Fruit fly (Drosophila melanogaster) Kc167 (cell line): ENCODE measurements around the gene CG5521.

ENCODE experiments used
- Myc ChIP-seq: fragments of >200 bp; optimal IDR thresholded peaks from 2 replicates; lab custom pipeline; 2017; ENCODE audit warnings: missing external identifiers
- Sin3A ChIP-seq: fragments of >200 bp; optimal IDR thresholded peaks from 2 replicates; lab custom pipeline; 2018; ENCODE audit warnings: missing external identifiers
- h ChIP-seq: fragments of >200 bp; optimal IDR thresholded peaks from 3 replicates; lab custom pipeline; 2018; ENCODE audit warnings: missing external identifiers
- insv ChIP-seq: fragments of >200 bp; optimal IDR thresholded peaks from 3 replicates; lab custom pipeline; 2018; ENCODE audit warnings: missing external identifiers
- psq ChIP-seq: fragments of >200 bp; optimal IDR thresholded peaks from 2 replicates; lab custom pipeline; 2017; ENCODE audit warnings: missing external identifiers
- ttk ChIP-seq: sonication (Bioruptor generic); optimal IDR thresholded peaks from 2 replicates; lab custom pipeline; 2017; ENCODE audit warnings: missing external identifiers

The CG5521 gene

dm6 chr3R:26966794-26967323, at the start of gene CG5521:
CG5521 (plus strand) TSS chr3R:26966930.
- no peak for TF ChIP-seq insv (lab: Kevin White, UChicago)
- TF ChIP-seq Myc, result no peak
- no peak for TF ChIP-seq psq (lab: Kevin White, UChicago)
- no peak for TF ChIP-seq ttk

dm6 chr3R:26918857-26919256, 47.9 kb upstream of the CG5521 start:
- no peak for TF ChIP-seq h (lab: Kevin White, UChicago)
- TF ChIP-seq psq (lab: Kevin White, UChicago), result no peak
- no peak for TF ChIP-seq Sin3A (lab: Kevin White, UChicago)
- no peak for TF ChIP-seq ttk

dm6 chr3R:26923830-26924333, 42.8 kb upstream of the CG5521 start:
- TF ChIP-seq insv (lab: Kevin White, UChicago), result no peak
- TF ChIP-seq psq (lab: Kevin White, UChicago), result no peak
- TF ChIP-seq Sin3A (lab: Kevin White, UChicago), result no peak
- TF ChIP-seq Myc, result no peak
- TF ChIP-seq ttk, result no peak
- no peak for TF ChIP-seq h (lab: Kevin White, UChicago)

dm6 chr3R:26926477-26926876, 40.3 kb upstream of the CG5521 start:
- TF ChIP-seq Sin3A (lab: Kevin White, UChicago) (no peak), psq (lab: Kevin White, UChicago) (no peak), h (lab: Kevin White, UChicago) (no peak), ttk (no peak), insv (lab: Kevin White, UChicago) (no peak), Myc (no peak)

- no peak for TF ChIP-seq psq (lab: Kevin White, UChicago)
- TF ChIP-seq Myc, result no peak
- TF ChIP-seq h (lab: Kevin White, UChicago), result no peak
- TF ChIP-seq insv (lab: Kevin White, UChicago), result no peak
- no peak for TF ChIP-seq Sin3A (lab: Kevin White, UChicago)
- no peak for TF ChIP-seq ttk
Measured at dm6 chr3R:26928424-26928823, 38.3 kb upstream of the CG5521 start.

- no peak for TF ChIP-seq Sin3A (lab: Kevin White, UChicago)
- no peak for TF ChIP-seq Myc
- TF ChIP-seq psq (lab: Kevin White, UChicago), result no peak
- no peak for TF ChIP-seq insv (lab: Kevin White, UChicago)
- no peak for TF ChIP-seq h (lab: Kevin White, UChicago)
- no peak for TF ChIP-seq ttk
Measured at dm6 chr3R:26933885-26934284, 32.8 kb upstream of the CG5521 start.

dm6 chr3R:26934523-26934922, 32.2 kb upstream of the CG5521 start:
- no peak for TF ChIP-seq psq (lab: Kevin White, UChicago)

dm6 chr3R:26935400-26935799, 31.3 kb upstream of the CG5521 start:
- TF ChIP-seq psq (lab: Kevin White, UChicago) (no peak), insv (lab: Kevin White, UChicago) (no peak), ttk (no peak), Myc (no peak), h (lab: Kevin White, UChicago) (no peak), Sin3A (lab: Kevin White, UChicago) (no peak)

- no peak for TF ChIP-seq Myc
- no peak for TF ChIP-seq insv (lab: Kevin White, UChicago)
- TF ChIP-seq Sin3A (lab: Kevin White, UChicago), result no peak
- TF ChIP-seq psq (lab: Kevin White, UChicago), result no peak
- TF ChIP-seq h (lab: Kevin White, UChicago), result no peak
- TF ChIP-seq ttk, result no peak
Measured at dm6 chr3R:26936501-26936900, 30.2 kb upstream of the CG5521 start.

- TF ChIP-seq insv (lab: Kevin White, UChicago) (no peak), Sin3A (lab: Kevin White, UChicago) (no peak), h (lab: Kevin White, UChicago) (no peak), ttk (no peak), psq (lab: Kevin White, UChicago) (no peak), Myc (no peak)
Measured at dm6 chr3R:26937423-26937822, 29.3 kb upstream of the CG5521 start.

- TF ChIP-seq Myc (no peak), ttk (no peak), Sin3A (lab: Kevin White, UChicago) (no peak), insv (lab: Kevin White, UChicago) (no peak), psq (lab: Kevin White, UChicago) (no peak), h (lab: Kevin White, UChicago) (no peak)
Measured at dm6 chr3R:26945233-26945632, 21.5 kb upstream of the CG5521 start, which contains the start of gene CG14252. CG14252 (plus strand) TSS chr3R:26945534.

- TF ChIP-seq h (lab: Kevin White, UChicago) (no peak), Sin3A (lab: Kevin White, UChicago) (no peak), insv (lab: Kevin White, UChicago) (no peak), psq (lab: Kevin White, UChicago) (no peak), Myc (no peak)
Measured at dm6 chr3R:26947296-26947880, 19.3 kb upstream of the CG5521 start, which contains the start of gene Spag1. Spag1 (plus strand) TSS chr3R:26947830.
